Fruit fly (Drosophila melanogaster) whole organism, embryonic: Measurements from ENCODE around the gene Sodh1.

ENCODE experiments used
- Atf3 ChIP-seq: fragments of 200-800 bp; sonication (Bioruptor generic); optimal IDR thresholded peaks from 3 replicates; lab custom pipeline; 2016; ENCODE audit warnings: missing biosample characterization, missing genetic modification characterization
- CG10209 ChIP-seq: fragments of 200-800 bp; sonication (Bioruptor generic); optimal IDR thresholded peaks from 3 replicates; lab custom pipeline; 2017; ENCODE audit warnings: missing biosample characterization, mild to moderate bottlenecking, missing genetic modification characterization, missing genetic modification reagents
- CG10267 ChIP-seq: fragments of 200-800 bp; sonication (Bioruptor generic); optimal IDR thresholded peaks from 2 replicates; lab custom pipeline; 2018; ENCODE audit warnings: missing biosample characterization, mild to moderate bottlenecking, missing genetic modification characterization, moderate library complexity
- CG10565 ChIP-seq: fragments of 200-800 bp; sonication (Bioruptor generic); optimal IDR thresholded peaks from 3 replicates; lab custom pipeline; 2016; ENCODE audit warnings: missing biosample characterization, mild to moderate bottlenecking, missing genetic modification characterization
- CG12236 ChIP-seq: fragments of 200-800 bp; sonication (Bioruptor generic); optimal IDR thresholded peaks from 2 replicates; lab custom pipeline; 2016; ENCODE audit warnings: missing biosample characterization, missing genetic modification characterization
- CG12391 ChIP-seq: fragments of 200-800 bp; sonication (Bioruptor generic); optimal IDR thresholded peaks from 3 replicates; lab custom pipeline; 2018; ENCODE audit warnings: missing biosample characterization, mild to moderate bottlenecking, missing genetic modification characterization, moderate library complexity
- CG15011 ChIP-seq: fragments of 200-800 bp; sonication (Bioruptor generic); optimal IDR thresholded peaks from 3 replicates; lab custom pipeline; 2018; ENCODE audit warnings: missing biosample characterization, mild to moderate bottlenecking, missing genetic modification characterization
- CG16815 ChIP-seq: fragments of 200-800 bp; sonication (Bioruptor generic); optimal IDR thresholded peaks from 3 replicates; lab custom pipeline; 2017; ENCODE audit warnings: missing biosample characterization, mild to moderate bottlenecking, missing genetic modification characterization
- CG17186 ChIP-seq: fragments of 200-800 bp; sonication (Bioruptor generic); optimal IDR thresholded peaks from 3 replicates; lab custom pipeline; 2017; ENCODE audit warnings: missing biosample characterization, missing genetic modification reagents, missing genetic modification characterization
- CG2120 ChIP-seq: fragments of 200-800 bp; sonication (Bioruptor generic); optimal IDR thresholded peaks from 3 replicates; lab custom pipeline; 2016; ENCODE audit warnings: missing biosample characterization, missing genetic modification characterization
- CG2129 ChIP-seq: fragments of 200-800 bp; sonication (Bioruptor generic); IDR thresholded peaks from 2 replicates; pipeline ENCODE4 v1.3.6; 2022; ENCODE audit warnings: missing biosample characterization, missing genetic modification characterization; ENCODE audit not compliant: partially characterized antibody
- CG3163 ChIP-seq: fragments of 200-800 bp; sonication (Bioruptor generic); optimal IDR thresholded peaks from 3 replicates; lab custom pipeline; 2016; ENCODE audit warnings: missing biosample characterization, missing genetic modification characterization
- CG7745 ChIP-seq: fragments of 200-800 bp; sonication (Bioruptor generic); optimal IDR thresholded peaks from 2 replicates; lab custom pipeline; 2018; ENCODE audit warnings: missing biosample characterization, mild to moderate bottlenecking, missing genetic modification characterization, moderate library complexity
- CG7839 ChIP-seq: fragments of 200-800 bp; sonication (Bioruptor generic); optimal IDR thresholded peaks from 3 replicates; lab custom pipeline; 2018; ENCODE audit warnings: missing biosample characterization, mild to moderate bottlenecking, missing genetic modification characterization, moderate library complexity
- CG9727 ChIP-seq: fragments of 200-800 bp; sonication (Bioruptor generic); optimal IDR thresholded peaks from 3 replicates; lab custom pipeline; 2017; ENCODE audit warnings: missing biosample characterization, mild to moderate bottlenecking, missing genetic modification characterization
- Camta ChIP-seq: fragments of 200-800 bp; sonication (Bioruptor generic); optimal IDR thresholded peaks from 2 replicates; lab custom pipeline; 2016; ENCODE audit warnings: missing biosample characterization, missing genetic modification characterization
- CoRest ChIP-seq: fragments of 200-800 bp; sonication (Bioruptor generic); optimal IDR thresholded peaks from 3 replicates; lab custom pipeline; 2018; ENCODE audit warnings: missing biosample characterization, mild to moderate bottlenecking, missing genetic modification characterization, moderate library complexity
- D ChIP-seq, 2 experiments: fragments of 200-800 bp in 1 of 2; fragments of >200 bp in 1 of 2; sonication (Bioruptor generic) in 1 of 2; optimal IDR thresholded peaks; 2 replicates in 1 of 2; 3 replicates in 1 of 2; lab custom pipeline; 2017; ENCODE audit warnings: mild to moderate bottlenecking in 1 of 2, missing biosample characterization in 1 of 2, missing genetic modification characterization in 1 of 2, missing genetic modification reagents in 1 of 2
- Deaf1 ChIP-seq: fragments of 200-800 bp; optimal IDR thresholded peaks from 3 replicates; lab custom pipeline; 2019; ENCODE audit warnings: missing biosample characterization, mild to moderate bottlenecking, missing genetic modification characterization, moderate library complexity
- Dek ChIP-seq: fragments of 200-800 bp; sonication (Bioruptor generic); optimal IDR thresholded peaks from 3 replicates; lab custom pipeline; 2019; ENCODE audit warnings: missing biosample characterization, mild to moderate bottlenecking, missing genetic modification characterization, moderate library complexity
- Gsc ChIP-seq: fragments of 200-800 bp; sonication (Bioruptor generic); IDR thresholded peaks from 2 replicates; pipeline ENCODE4 v1.3.6; 2022; ENCODE audit warnings: missing biosample characterization, missing genetic modification characterization
- Hr78 ChIP-seq, 2 experiments: fragments of 200-800 bp in 1 of 2; fragments of >200 bp in 1 of 2; sonication (Bioruptor generic) in 1 of 2; optimal IDR thresholded peaks; 2 replicates each; lab custom pipeline; 2017 to 2019; ENCODE audit warnings: missing biosample characterization in 2 of 2, missing genetic modification characterization in 2 of 2, mild to moderate bottlenecking in 1 of 2, moderate library complexity in 1 of 2
- MTF-1 ChIP-seq: fragments of 200-800 bp; sonication (Bioruptor generic); optimal IDR thresholded peaks from 2 replicates; lab custom pipeline; 2018; ENCODE audit warnings: missing biosample characterization, mild to moderate bottlenecking, missing genetic modification characterization, borderline replicate concordance
- Oaz ChIP-seq: fragments of 200-800 bp; sonication (Bioruptor generic); IDR thresholded peaks from 2 replicates; pipeline ENCODE4 v1.3.6; 2022; ENCODE audit warnings: missing biosample characterization, missing genetic modification characterization
- Rfx ChIP-seq: fragments of 200-800 bp; sonication (Bioruptor generic); IDR thresholded peaks from 2 replicates; pipeline ENCODE4 v1.3.6; 2022; ENCODE audit warnings: missing biosample characterization, missing genetic modification characterization
- Sry-δ ChIP-seq: fragments of 200-800 bp; sonication (Bioruptor generic); optimal IDR thresholded peaks from 2 replicates; lab custom pipeline; 2016; ENCODE audit warnings: missing biosample characterization, missing genetic modification characterization
- Ssrp ChIP-seq: fragments of 200-800 bp; sonication (Bioruptor generic); optimal IDR thresholded peaks from 2 replicates; lab custom pipeline; 2018; ENCODE audit warnings: missing biosample characterization, mild to moderate bottlenecking, missing genetic modification characterization, moderate library complexity
- TFAM ChIP-seq: fragments of 200-800 bp; sonication (Bioruptor generic); optimal IDR thresholded peaks from 2 replicates; lab custom pipeline; 2017; ENCODE audit warnings: missing biosample characterization, missing genetic modification characterization, inconsistent platforms
- Trl ChIP-seq, 3 experiments: fragments of >200 bp in 2 of 3; fragments of 200-800 bp in 1 of 3; sonication (Bioruptor generic) in 1 of 3; optimal IDR thresholded peaks; 2 replicates in 1 of 3; 3 replicates in 2 of 3; lab custom pipeline; 2016 to 2017; ENCODE audit warnings: missing biosample characterization in 1 of 3, missing genetic modification characterization in 1 of 3
- amos ChIP-seq: fragments of 200-800 bp; sonication (Bioruptor generic); IDR thresholded peaks from 2 replicates; pipeline ENCODE4 v1.3.6; 2022; ENCODE audit warnings: missing biosample characterization, missing genetic modification characterization; ENCODE audit not compliant: partially characterized antibody
- ara ChIP-seq: fragments of 200-800 bp; sonication (Bioruptor generic); IDR thresholded peaks from 2 replicates; pipeline ENCODE4 v1.3.6; 2022; ENCODE audit warnings: missing biosample characterization, missing genetic modification characterization
- ato ChIP-seq: fragments of 200-800 bp; sonication (Bioruptor generic); IDR thresholded peaks from 2 replicates; pipeline ENCODE4 v1.3.6; 2022; ENCODE audit warnings: missing biosample characterization, missing genetic modification characterization; ENCODE audit not compliant: partially characterized antibody
- br ChIP-seq: fragments of >200 bp; optimal IDR thresholded peaks from 2 replicates; lab custom pipeline; 2017
- cas ChIP-seq: fragments of 200-800 bp; sonication (Bioruptor generic); IDR thresholded peaks from 2 replicates; pipeline ENCODE4 v1.3.6; 2022; ENCODE audit warnings: missing biosample characterization, missing genetic modification characterization
- cg ChIP-seq: fragments of 200-800 bp; sonication (Bioruptor generic); optimal IDR thresholded peaks from 3 replicates; lab custom pipeline; 2019; ENCODE audit warnings: missing biosample characterization, mild to moderate bottlenecking, missing genetic modification characterization, moderate library complexity
- chn ChIP-seq: fragments of 200-800 bp; sonication (Bioruptor generic); optimal IDR thresholded peaks from 2 replicates; lab custom pipeline; 2016; ENCODE audit warnings: missing biosample characterization, missing genetic modification characterization
- gro ChIP-seq: fragments of 200-800 bp; sonication (Bioruptor generic); optimal IDR thresholded peaks from 2 replicates; lab custom pipeline; 2016; ENCODE audit warnings: missing biosample characterization, missing genetic modification characterization
- ind ChIP-seq: fragments of 200-800 bp; sonication (Bioruptor generic); optimal IDR thresholded peaks from 3 replicates; lab custom pipeline; 2016; ENCODE audit warnings: missing biosample characterization, missing genetic modification characterization
- mirr ChIP-seq: fragments of 200-800 bp; sonication (Bioruptor generic); optimal IDR thresholded peaks from 3 replicates; lab custom pipeline; 2018; ENCODE audit warnings: missing biosample characterization, mild to moderate bottlenecking, missing genetic modification characterization
- otp ChIP-seq: fragments of 200-800 bp; sonication (Bioruptor generic); IDR thresholded peaks from 3 replicates; pipeline ENCODE4, ENCODE4 v1.3.6; 2022; ENCODE audit warnings: missing biosample characterization, missing genetic modification characterization
- pros ChIP-seq: fragments of 200-800 bp; sonication (Bioruptor generic); optimal IDR thresholded peaks from 3 replicates; lab custom pipeline; 2019; ENCODE audit warnings: missing biosample characterization, mild to moderate bottlenecking, missing genetic modification characterization, moderate library complexity
- salm ChIP-seq: fragments of 200-800 bp; sonication (Bioruptor generic); optimal IDR thresholded peaks from 2 replicates; lab custom pipeline; 2018; ENCODE audit warnings: missing biosample characterization, mild to moderate bottlenecking, missing genetic modification characterization
- sens ChIP-seq: fragments of 200-800 bp; sonication (Bioruptor generic); peaks from one replicate; lab custom pipeline; 2016; ENCODE audit warnings: missing biosample characterization, missing genetic modification characterization
- seq ChIP-seq: fragments of 200-800 bp; sonication (Bioruptor generic); IDR thresholded peaks from 2 replicates; pipeline ENCODE4 v1.3.6; 2022; ENCODE audit warnings: missing biosample characterization, missing genetic modification characterization
- slou ChIP-seq: fragments of 200-800 bp; sonication (Bioruptor generic); optimal IDR thresholded peaks from 3 replicates; lab custom pipeline; 2016; ENCODE audit warnings: missing biosample characterization, missing genetic modification characterization
- slp2 ChIP-seq: fragments of 200-800 bp; sonication (Bioruptor generic); optimal IDR thresholded peaks from 2 replicates; lab custom pipeline; 2016; ENCODE audit warnings: missing biosample characterization, missing genetic modification characterization
- so ChIP-seq: fragments of 200-800 bp; sonication (Bioruptor generic); IDR thresholded peaks from 3 replicates; pipeline ENCODE4 v1.3.6; 2022; ENCODE audit warnings: missing biosample characterization, missing genetic modification characterization
- sqz ChIP-seq: fragments of 200-800 bp; sonication (Bioruptor generic); optimal IDR thresholded peaks from 3 replicates; lab custom pipeline; 2018; ENCODE audit warnings: missing biosample characterization, mild to moderate bottlenecking, missing genetic modification characterization
- zfh1 ChIP-seq: fragments of 200-800 bp; sonication (Bioruptor generic); IDR thresholded peaks from 3 replicates; pipeline ENCODE4 v1.3.6; 2022; ENCODE audit warnings: missing biosample characterization, missing genetic modification characterization
- zfh2 ChIP-seq: fragments of 200-800 bp; sonication (Bioruptor generic); optimal IDR thresholded peaks from 2 replicates; lab custom pipeline; 2016; ENCODE audit warnings: missing biosample characterization, missing genetic modification characterization

Sodh1 gene

dm6 chr3R:7075712-7076183 lies 23.6 kb downstream of the Sodh1 start (continued):
- TF ChIP-seq otp (GFP tag; lab: Robert Waterston, UW) (no peak), CG10209 (GFP tag; lab: Kevin White, UChicago) (peak; percentile 90), CoRest (tag; lab: Kevin White, UChicago) (peak; percentile 87), salm (tag; lab: Kevin White, UChicago) (peak; percentile 63), zfh1 (GFP tag; lab: Robert Waterston, UW) (no peak), Ssrp (peak; percentile 88), CG17186 (GFP tag; lab: Kevin White, UChicago) (peak; percentile 70), CG7745 (peak; percentile 30), CG3163 (GFP tag; lab: Kevin White, UChicago) (peak; percentile 79), Trl (optimal IDR thresholded peaks at IDR 0.05; lab: Kevin White, UChicago) (peak in 1 of 2 experiments; percentile 4), Trl (GFP tag; optimal IDR thresholded peaks at IDR 0.05; lab: Kevin White, UChicago) (peak; percentile 88), seq (GFP tag; lab: Robert Waterston, UW) (no peak), Sry-δ (peak; percentile 56), cas (GFP tag; lab: Robert Waterston, UW) (no peak), cg (GFP tag; lab: Kevin White, UChicago) (no peak), Hr78 (GFP tag; optimal IDR thresholded peaks at IDR 0.05; lab: Kevin White, UChicago) (peak in 1 of 2 experiments; percentile 78), Dek (peak; percentile 88), CG9727 (GFP tag; lab: Kevin White, UChicago) (peak; percentile 92), sens (GFP tag; lab: Kevin White, UChicago) (peak; percentile 98), ato (GFP tag; lab: Robert Waterston, UW) (no peak), CG2120 (peak; percentile 96), CG12236 (GFP tag; lab: Kevin White, UChicago) (peak; percentile 77), slp2 (GFP tag; lab: Kevin White, UChicago) (peak; percentile 91), ara (GFP tag; lab: Robert Waterston, UW) (no peak), ind (GFP tag; lab: Kevin White, UChicago) (peak; percentile 93), sqz (GFP tag; lab: Kevin White, UChicago) (no peak), CG15011 (GFP tag; lab: Kevin White, UChicago) (peak; percentile 86), CG10267 (tag; lab: Kevin White, UChicago) (peak; percentile 83), Atf3 (peak; percentile 81), Deaf1 (tag; lab: Kevin White, UChicago) (peak; percentile 66), so (GFP tag; lab: Robert Waterston, UW) (no peak), MTF-1 (GFP tag; lab: Kevin White, UChicago) (peak; percentile 70), Rfx (GFP tag; lab: Robert Waterston, UW) (no peak), gro (peak; percentile 94), br (lab: Kevin White, UChicago) (no peak), CG2129 (GFP tag; lab: Robert Waterston, UW) (no peak), mirr (GFP tag; lab: Kevin White, UChicago) (peak; percentile 33), CG16815 (GFP tag; lab: Kevin White, UChicago) (peak; percentile 78), Oaz (GFP tag; lab: Robert Waterston, UW) (no peak), TFAM (GFP tag; lab: Kevin White, UChicago) (peak; percentile 52), slou (GFP tag; lab: Kevin White, UChicago) (peak; percentile 71), Camta (GFP tag; lab: Kevin White, UChicago) (peak; percentile 92), Gsc (GFP tag; lab: Robert Waterston, UW) (no peak), zfh2 (peak; percentile 82), chn (GFP tag; lab: Kevin White, UChicago) (peak; percentile 88), CG7839 (tag; lab: Kevin White, UChicago) (peak; percentile 93), amos (GFP tag; lab: Robert Waterston, UW) (no peak), pros (GFP tag; lab: Kevin White, UChicago) (no peak), CG12391 (peak; percentile 91), CG10565 (GFP tag; lab: Kevin White, UChicago) (peak; percentile 63), D (optimal IDR thresholded peaks at IDR 0.05; lab: Kevin White, UChicago) (no peak), D (GFP tag; optimal IDR thresholded peaks at IDR 0.05; lab: Kevin White, UChicago) (peak; percentile 91)
